Worm (Caenorhabditis elegans) whole organism, early embryonic: ENCODE results near the gene K02E10.6.
A peak's percentile ranks its signal among the peaks of the same experiment; 100 is the strongest.

ENCODE experiments used
- ama-1 ChIP-seq: fragments of 150-350 bp; optimal IDR thresholded peaks from 2 replicates; lab custom pipeline; 2014
- hmg-4 ChIP-seq: fragments of 200-800 bp; sonication (Bioruptor generic); optimal IDR thresholded peaks from 2 replicates; lab custom pipeline; 2018; ENCODE audit warnings: mild to moderate bottlenecking, missing genetic modification characterization, missing compliant biosample characterization
- hnd-1 ChIP-seq: sonication (generic microtip); optimal IDR thresholded peaks from 2 replicates; lab custom pipeline; 2016; ENCODE audit warnings: missing genetic modification characterization, missing compliant biosample characterization
- pes-1 ChIP-seq: fragments of 200-800 bp; sonication (Bioruptor generic); IDR thresholded peaks from 2 replicates; pipeline ENCODE4 v1.3.6; 2022; ENCODE audit warnings: missing genetic modification reagents, missing genetic modification characterization, missing compliant biosample characterization
- scrt-1 ChIP-seq: fragments of 200-800 bp; sonication (Bioruptor generic); IDR thresholded peaks from 2 replicates; pipeline ENCODE4 v1.3.6; 2022; ENCODE audit warnings: missing genetic modification characterization, missing compliant biosample characterization
- sea-1 ChIP-seq: fragments of 200-800 bp; sonication (Bioruptor generic); conservative IDR thresholded peaks from 2 replicates; pipeline ENCODE4 v1.3.6; 2022; ENCODE audit warnings: missing genetic modification characterization, missing compliant biosample characterization
- tbx-11 ChIP-seq: fragments of 200-800 bp; sonication (Bioruptor generic); IDR thresholded peaks from 2 replicates; pipeline ENCODE4 v1.3.6; 2022; ENCODE audit warnings: missing genetic modification characterization, missing compliant biosample characterization

DNA sequence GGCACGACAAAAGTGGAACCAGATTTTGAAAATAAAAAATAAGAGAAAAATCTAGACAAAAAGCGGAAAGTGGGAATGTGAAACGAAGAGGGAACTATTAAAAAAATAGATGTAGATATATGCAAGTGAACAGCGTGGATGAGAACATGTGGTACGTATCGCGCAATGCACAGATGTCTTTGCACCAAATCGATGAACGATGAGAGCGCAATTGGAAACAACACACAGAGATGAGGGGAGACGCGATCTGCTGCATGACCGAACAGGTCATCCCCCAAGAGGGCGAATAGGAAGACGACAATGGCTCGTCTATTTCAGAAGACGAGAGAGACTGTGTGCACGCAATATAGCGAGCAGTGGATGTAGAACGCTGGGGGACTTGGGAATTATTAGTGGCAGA lies 29.9 kb downstream of the K02E10.6 start:
- TF ChIP-seq ama-1 (lab: Kevin White, UChicago): no peak
- no peak for TF ChIP-seq sea-1
- TF ChIP-seq tbx-11 (GFP tag; lab: Robert Waterston, UW): no peak
- no peak for TF ChIP-seq scrt-1 (GFP tag; lab: Robert Waterston, UW)
- TF ChIP-seq pes-1 (GFP tag; lab: Robert Waterston, UW): 0 out of 2 replicates have a peak, but pooled peaks have one; percentile 43
- TF ChIP-seq hmg-4 (GFP tag; lab: Kevin White, UChicago): peak; percentile 63
- TF ChIP-seq hnd-1 (tag; lab: Kevin White, UChicago): no peak
